Worm (Caenorhabditis elegans): ENCODE data around the gene pfas-1.
A peak's percentile ranks its signal among the peaks of the same experiment; 100 is the strongest.

Gene pfas-1

DNA sequence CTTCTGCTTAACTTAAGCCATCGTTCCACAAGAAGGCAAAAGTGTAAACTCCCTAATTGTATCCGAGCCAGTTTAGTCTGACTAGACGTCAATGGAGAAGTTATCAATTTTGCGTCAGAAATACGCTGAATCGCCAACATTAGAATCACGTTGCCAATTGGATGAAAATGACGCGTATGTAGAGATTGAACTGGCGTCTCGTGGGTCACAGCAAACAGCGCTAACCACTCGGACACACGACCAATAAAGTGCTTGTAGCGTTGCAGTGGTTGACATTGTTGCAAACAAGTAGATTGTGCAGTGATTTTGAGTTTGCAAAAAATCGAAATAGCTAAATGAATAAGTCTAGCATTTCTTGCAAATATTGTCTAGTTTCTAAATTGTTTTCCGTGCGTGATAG is 46.5 kb upstream of the pfas-1 start (continued):
- TF ChIP-seq nfya-1 (tag; optimal IDR thresholded peaks at IDR 0.05; ENCODE audit: borderline replicate concordance, insufficient read depth) (no peak), bed-2 (GFP tag; IDR thresholded peaks at IDR 0.05) (no peak), efl-1 (GFP tag; optimal IDR thresholded peaks at IDR 0.05) (peak; percentile 40), F39B2.1 (GFP tag; IDR thresholded peaks at IDR 0.05) (0 out of 2 replicates have a peak, but pooled peaks have one; percentile 7), repo-1 (tag; optimal IDR thresholded peaks at IDR 0.05) (peak; percentile 83), zim-3 (tag; optimal IDR thresholded peaks at IDR 0.05) (peak; percentile 94), madf-8 (GFP tag; conservative IDR thresholded peaks at IDR 0.05) (peak; percentile 41; the same call in 1 of the 2 replicates), snpc-1.1 (tag; optimal IDR thresholded peaks at IDR 0.05; ENCODE audit: insufficient read depth) (peak; percentile 69), let-526 (GFP tag; IDR thresholded peaks at IDR 0.05) (peak; percentile 74; the same call in 1 of the 2 replicates), fkh-3 (tag; optimal IDR thresholded peaks at IDR 0.05) (no peak), zfh-2 (GFP tag; conservative IDR thresholded peaks at IDR 0.05) (no peak), hmg-20 (GFP tag; IDR thresholded peaks at IDR 0.05) (0 out of 2 replicates have a peak, but pooled peaks have one; percentile 59), D2030.7 (GFP tag; IDR thresholded peaks at IDR 0.05) (peak; percentile 86), egl-44 (GFP tag; IDR thresholded peaks at IDR 0.05) (peak; percentile 79), snpc-3.4 (tag; optimal IDR thresholded peaks at IDR 0.05) (peak; percentile 91), aptf-3 (GFP tag; IDR thresholded peaks at IDR 0.05) (peak; percentile 90), B0261.1 (tag; optimal IDR thresholded peaks at IDR 0.05) (peak; percentile 94), ztf-3 (GFP tag; optimal IDR thresholded peaks at IDR 0.05) (peak; percentile 36), K11D2.4 (GFP tag; IDR thresholded peaks at IDR 0.05) (peak; percentile 65; the same call in 1 of the 2 replicates), ceh-40 (GFP tag; IDR thresholded peaks at IDR 0.05) (peak; percentile 76; the same call in 1 of the 2 replicates), dpl-1 (GFP tag; optimal IDR thresholded peaks at IDR 0.05) (no peak), B0336.3 (GFP tag; IDR thresholded peaks at IDR 0.05) (peak; percentile 71), hsf-1 (GFP tag; IDR thresholded peaks at IDR 0.05) (peak; percentile 59; the same call in 1 of the 2 replicates), mcd-1 (GFP tag; IDR thresholded peaks at IDR 0.05) (no peak), ztf-6 (GFP tag; IDR thresholded peaks at IDR 0.05) (no peak), mel-28 (tag; optimal IDR thresholded peaks at IDR 0.05; ENCODE audit: borderline replicate concordance) (no peak), hrde-1 (tag; optimal IDR thresholded peaks at IDR 0.05; ENCODE audit: borderline replicate concordance) (peak; percentile 86), madf-10 (tag; optimal IDR thresholded peaks at IDR 0.05) (peak; percentile 74), madf-3 (GFP tag; IDR thresholded peaks at IDR 0.05) (no peak), hlh-12 (tag; optimal IDR thresholded peaks at IDR 0.05) (peak; percentile 88), rec-8 (tag; optimal IDR thresholded peaks at IDR 0.05) (peak; percentile 78 to 96), ZK185.1 (tag; optimal IDR thresholded peaks at IDR 0.05; ENCODE audit: poor library complexity, severe bottlenecking) (peak; percentile 85), ekl-4 (GFP tag; IDR thresholded peaks at IDR 0.05) (peak; percentile 81), egrh-3 (GFP tag; IDR thresholded peaks at IDR 0.05) (peak; percentile 28; the same call in 1 of the 2 replicates)

DNA sequence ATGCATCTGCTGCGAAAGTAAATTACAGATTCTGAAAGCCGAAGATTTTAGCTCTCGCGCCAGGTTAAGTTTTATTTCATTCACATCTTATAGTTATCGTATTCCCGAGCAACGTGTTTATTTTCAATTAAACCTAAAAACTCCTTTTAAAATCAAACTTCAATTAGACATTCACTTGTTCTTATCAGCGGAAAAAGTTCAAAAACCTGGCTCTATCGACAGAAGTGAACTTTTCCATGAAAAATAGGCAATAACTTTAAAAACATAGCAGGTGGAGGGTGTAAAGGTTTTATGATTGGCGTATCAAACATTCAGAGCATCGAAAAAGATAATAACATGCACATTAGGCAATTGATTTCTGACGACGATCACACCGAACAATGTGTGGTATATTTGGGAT is 45.9 kb upstream of the pfas-1 start, which contains the start of gene ppat-1:
Gene ppat-1 (plus strand): TSS at position 316 of the 400 bp plus-strand sequence.
- TF ChIP-seq attf-5 (GFP tag; optimal IDR thresholded peaks at IDR 0.05), result no peak
- TF ChIP-seq nhr-80 (tag; optimal IDR thresholded peaks at IDR 0.05), result peak; percentile 51

DNA sequence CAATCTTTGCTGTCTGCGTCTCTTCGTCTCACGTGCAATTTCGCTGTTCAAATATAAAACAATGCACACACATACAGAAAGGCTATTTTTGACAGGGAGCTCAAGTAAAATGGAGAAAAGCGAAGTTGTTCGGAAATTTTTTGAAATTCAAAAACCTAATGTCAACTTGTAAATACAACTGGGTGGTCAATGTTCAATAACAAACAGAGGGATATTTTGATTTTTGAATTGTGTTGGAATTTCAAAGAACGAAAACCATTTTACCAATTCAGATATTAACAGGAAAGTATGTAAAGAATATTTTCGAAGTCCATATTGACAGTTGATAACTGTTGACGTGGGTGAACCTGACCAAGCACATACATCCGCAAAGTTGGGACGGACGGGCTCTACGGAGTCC is 45.2 kb upstream of the pfas-1 start, which contains the start of gene tag-243:
Gene tag-243 (minus strand): TSS at position 101 of the 400 bp plus-strand sequence.
- no peak for TF ChIP-seq ceh-40 (GFP tag; IDR thresholded peaks at IDR 0.05)
- peak; percentile 64 for TF ChIP-seq hmg-1.2 (GFP tag; IDR thresholded peaks at IDR 0.05)
- no peak for TF ChIP-seq egrh-3 (GFP tag; IDR thresholded peaks at IDR 0.05)
